ENCODE assay signal across 4 fruit fly cellular contexts in genomic region chr3L:2833652-2834051, dm6.
TF ChIP-seq lines count a peak whose summit lies in the region.

No protein-coding gene starts in this region.

- no peak for TF ChIP-seq CTCF in whole organism, embryonic (GFP tag; optimal IDR thresholded peaks at IDR 0.05; lab: Kevin White, UChicago)

TF ChIP-seq in whole organism, embryonic, 481 proteins besides CTCF, POLR2A, EP300 and RAD21:
- TF ChIP-seq en (GFP tag; optimal IDR thresholded peaks at IDR 0.05; lab: Kevin White, UChicago) (no peak), CG15696 (tag; optimal IDR thresholded peaks at IDR 0.05; lab: Kevin White, UChicago) (no peak), corto (GFP tag; optimal IDR thresholded peaks at IDR 0.05; lab: Kevin White, UChicago) (peak; percentile 60), CG2199 (GFP tag; IDR thresholded peaks at IDR 0.05; lab: Robert Waterston, UW) (no peak), NfI (GFP tag; optimal IDR thresholded peaks at IDR 0.05; lab: Kevin White, UChicago) (no peak), Mrtf (GFP tag; IDR thresholded peaks at IDR 0.05; lab: Robert Waterston, UW) (no peak), lbe (GFP tag; optimal IDR thresholded peaks at IDR 0.05; lab: Kevin White, UChicago) (peak; percentile 24), nom (GFP tag; optimal IDR thresholded peaks at IDR 0.05; lab: Kevin White, UChicago) (peak; percentile 78), CG17359 (tag; optimal IDR thresholded peaks at IDR 0.05; lab: Kevin White, UChicago) (no peak)

TF ChIP-seq in whole organism, prepupa, 60 proteins besides CTCF, POLR2A, EP300 and RAD21 (continues in another document):
- TF ChIP-seq fd85E (GFP tag; optimal IDR thresholded peaks at IDR 0.05; lab: Kevin White, UChicago) (no peak), Smox (GFP tag; optimal IDR thresholded peaks at IDR 0.05; lab: Kevin White, UChicago) (no peak), Ets96B (tag; optimal IDR thresholded peaks at IDR 0.05; lab: Kevin White, UChicago) (no peak), Hr4 (GFP tag; optimal IDR thresholded peaks at IDR 0.05; lab: Kevin White, UChicago) (no peak), Sox14 (GFP tag; optimal IDR thresholded peaks at IDR 0.05; lab: Kevin White, UChicago) (no peak), Sox102F (GFP tag; optimal IDR thresholded peaks at IDR 0.05; lab: Kevin White, UChicago) (peak; percentile 30), spab (GFP tag; optimal IDR thresholded peaks at IDR 0.05; lab: Kevin White, UChicago) (peak; percentile 19), CG6854 (GFP tag; optimal IDR thresholded peaks at IDR 0.05; lab: Kevin White, UChicago) (peak; percentile 63), CG6792 (GFP tag; optimal IDR thresholded peaks at IDR 0.05; lab: Kevin White, UChicago) (no peak), CG9139 (GFP tag; optimal IDR thresholded peaks at IDR 0.05; lab: Kevin White, UChicago) (peak; percentile 51), Sox15 (GFP tag; optimal IDR thresholded peaks at IDR 0.05; lab: Kevin White, UChicago) (no peak), CG11762 (GFP tag; optimal IDR thresholded peaks at IDR 0.05; lab: Kevin White, UChicago; ENCODE audit: insufficient read depth) (no peak), CG6163 (GFP tag; IDR thresholded peaks at IDR 0.05; lab: Robert Waterston, UW) (peak; percentile 39; the same call in 2 of the 3 replicates), Eip78C (GFP tag; lab: Kevin White, UChicago) (peak; percentile 74), CG1621 (tag; optimal IDR thresholded peaks at IDR 0.05; lab: Kevin White, UChicago) (no peak), Met (GFP tag; optimal IDR thresholded peaks at IDR 0.05; lab: Kevin White, UChicago) (no peak), achi (GFP tag; optimal IDR thresholded peaks at IDR 0.05; lab: Kevin White, UChicago) (no peak), CG11294 (GFP tag; IDR thresholded peaks at IDR 0.05; lab: Robert Waterston, UW) (no peak), CG4318 (GFP tag; optimal IDR thresholded peaks at IDR 0.05; lab: Kevin White, UChicago) (no peak), CG8319 (GFP tag; optimal IDR thresholded peaks at IDR 0.05; lab: Kevin White, UChicago) (no peak), net (GFP tag; optimal IDR thresholded peaks at IDR 0.05; lab: Kevin White, UChicago) (no peak), ss (GFP tag; optimal IDR thresholded peaks at IDR 0.05; lab: Kevin White, UChicago) (peak; percentile 29 to 70), svp (GFP tag; lab: Kevin White, UChicago) (peak; percentile 42), Eip75B (GFP tag; optimal IDR thresholded peaks at IDR 0.05; lab: Kevin White, UChicago) (no peak), Gug (GFP tag; IDR thresholded peaks at IDR 0.05; lab: Robert Waterston, UW) (no peak), CG6808 (GFP tag; optimal IDR thresholded peaks at IDR 0.05; lab: Kevin White, UChicago) (peak; percentile 44), Blimp-1 (GFP tag; optimal IDR thresholded peaks at IDR 0.05; lab: Kevin White, UChicago) (peak; percentile 96), CG7368 (GFP tag; optimal IDR thresholded peaks at IDR 0.05; lab: Kevin White, UChicago) (no peak), Hr38 (GFP tag; optimal IDR thresholded peaks at IDR 0.05; lab: Kevin White, UChicago) (no peak)

TF ChIP-seq in whole organism, pupa, 21 proteins besides CTCF, POLR2A, EP300 and RAD21:
- TF ChIP-seq gl (tag; optimal IDR thresholded peaks at IDR 0.05; lab: Kevin White, UChicago): peak; percentile 47
- TF ChIP-seq fd96Ca (GFP tag; IDR thresholded peaks at IDR 0.05; lab: Robert Waterston, UW): no peak
- no peak for TF ChIP-seq rn (GFP tag; IDR thresholded peaks at IDR 0.05; lab: Robert Waterston, UW)
- TF ChIP-seq CG4496 (GFP tag; IDR thresholded peaks at IDR 0.05; lab: Robert Waterston, UW): no peak
- TF ChIP-seq CG13204 (GFP tag; optimal IDR thresholded peaks at IDR 0.05; lab: Kevin White, UChicago): peak; percentile 31
- TF ChIP-seq Pif1B (GFP tag; optimal IDR thresholded peaks at IDR 0.05; lab: Kevin White, UChicago): no peak
- no peak for TF ChIP-seq CG32121 (GFP tag; IDR thresholded peaks at IDR 0.05; lab: Robert Waterston, UW)
- no peak for TF ChIP-seq CG15710 (tag; optimal IDR thresholded peaks at IDR 0.05; lab: Kevin White, UChicago)
- TF ChIP-seq Ets98B (GFP tag; IDR thresholded peaks at IDR 0.05; lab: Robert Waterston, UW): no peak
- no peak for TF ChIP-seq D1 (tag; optimal IDR thresholded peaks at IDR 0.05; lab: Kevin White, UChicago)
- TF ChIP-seq EcR (GFP tag; optimal IDR thresholded peaks at IDR 0.05; lab: Kevin White, UChicago): peak; percentile 7
- TF ChIP-seq CG34367 (tag; optimal IDR thresholded peaks at IDR 0.05; lab: Kevin White, UChicago): no peak
- TF ChIP-seq CG8301 (tag; optimal IDR thresholded peaks at IDR 0.05; lab: Kevin White, UChicago): no peak
- peak; percentile 16 for TF ChIP-seq CG8159 (tag; optimal IDR thresholded peaks at IDR 0.05; lab: Kevin White, UChicago)
- TF ChIP-seq CG10348 (GFP tag; IDR thresholded peaks at IDR 0.05; lab: Robert Waterston, UW): no peak
- peak; percentile 59 for TF ChIP-seq Snoo (tag; optimal IDR thresholded peaks at IDR 0.05; lab: Kevin White, UChicago)
- TF ChIP-seq CG9948 (tag; optimal IDR thresholded peaks at IDR 0.05; lab: Kevin White, UChicago): peak; percentile 20
- peak; percentile 5 for TF ChIP-seq CG17806 (tag; optimal IDR thresholded peaks at IDR 0.05; lab: Kevin White, UChicago)
- peak; percentile 20 for TF ChIP-seq Pif1A (GFP tag; optimal IDR thresholded peaks at IDR 0.05; lab: Kevin White, UChicago)
- 0 out of 2 replicates have a peak, but pooled peaks have one; percentile 20 for TF ChIP-seq CG12605 (GFP tag; IDR thresholded peaks at IDR 0.05; lab: Robert Waterston, UW)
- TF ChIP-seq CG14655 (GFP tag; optimal IDR thresholded peaks at IDR 0.05; lab: Kevin White, UChicago): no peak

TF ChIP-seq in whole organism, wandering third instar larva, 38 proteins besides CTCF, POLR2A, EP300 and RAD21:
- TF ChIP-seq Jra (GFP tag; optimal IDR thresholded peaks at IDR 0.05; lab: Kevin White, UChicago) (no peak), Vsx2 (GFP tag; optimal IDR thresholded peaks at IDR 0.05; lab: Kevin White, UChicago; ENCODE audit: partially characterized antibody) (no peak), Hr83 (GFP tag; optimal IDR thresholded peaks at IDR 0.05; lab: Kevin White, UChicago; ENCODE audit: poor library complexity, severe bottlenecking) (peak; percentile 33), jim (GFP tag; optimal IDR thresholded peaks at IDR 0.05; lab: Kevin White, UChicago) (no peak), GATAd (GFP tag; optimal IDR thresholded peaks at IDR 0.05; lab: Kevin White, UChicago) (no peak), pan (optimal IDR thresholded peaks at IDR 0.05; lab: Kevin White, UChicago) (no peak), CG9705 (GFP tag; optimal IDR thresholded peaks at IDR 0.05; lab: Kevin White, UChicago) (no peak), Hr78 (GFP tag; optimal IDR thresholded peaks at IDR 0.05; lab: Kevin White, UChicago) (no peak), Abd-B (GFP tag; optimal IDR thresholded peaks at IDR 0.05; lab: Kevin White, UChicago) (no peak), h (GFP tag; optimal IDR thresholded peaks at IDR 0.05; lab: Kevin White, UChicago) (no peak), br (GFP tag; optimal IDR thresholded peaks at IDR 0.05; lab: Kevin White, UChicago) (no peak), dmrt93B (GFP tag; optimal IDR thresholded peaks at IDR 0.05; lab: Kevin White, UChicago) (no peak), Myc (optimal IDR thresholded peaks at IDR 0.05; lab: Kevin White, UChicago) (no peak), Sp1 (GFP tag; optimal IDR thresholded peaks at IDR 0.05; lab: Kevin White, UChicago) (peak; percentile 31), brk (GFP tag; optimal IDR thresholded peaks at IDR 0.05; lab: Kevin White, UChicago) (peak; percentile 33), Rel (GFP tag; optimal IDR thresholded peaks at IDR 0.05; lab: Kevin White, UChicago) (peak; percentile 37), Rel (tag; optimal IDR thresholded peaks at IDR 0.05; lab: Kevin White, UChicago) (peak; percentile 17), fru (GFP tag; optimal IDR thresholded peaks at IDR 0.05; lab: Kevin White, UChicago) (peak; percentile 5), Mio (GFP tag; optimal IDR thresholded peaks at IDR 0.05; lab: Kevin White, UChicago) (no peak), rgr (GFP tag; optimal IDR thresholded peaks at IDR 0.05; lab: Kevin White, UChicago) (no peak), Dif (GFP tag; optimal IDR thresholded peaks at IDR 0.05; lab: Kevin White, UChicago; ENCODE audit: partially characterized antibody) (peak; percentile 28), N (GFP tag; optimal IDR thresholded peaks at IDR 0.05; lab: Kevin White, UChicago) (no peak), CG32264 (GFP tag; optimal IDR thresholded peaks at IDR 0.05; lab: Kevin White, UChicago) (no peak), Hnf4 (GFP tag; optimal IDR thresholded peaks at IDR 0.05; lab: Kevin White, UChicago) (peak; percentile 51), dsf (GFP tag; optimal IDR thresholded peaks at IDR 0.05; lab: Kevin White, UChicago; ENCODE audit: borderline replicate concordance) (no peak), usp (GFP tag; optimal IDR thresholded peaks at IDR 0.05; lab: Kevin White, UChicago) (no peak), CrebA (GFP tag; optimal IDR thresholded peaks at IDR 0.05; lab: Kevin White, UChicago; ENCODE audit: borderline replicate concordance) (peak; percentile 79), dl (GFP tag; optimal IDR thresholded peaks at IDR 0.05; lab: Kevin White, UChicago; ENCODE audit: insufficient read depth in 1 of 2, partially characterized antibody in 2 of 2) (no peak), ey (GFP tag; optimal IDR thresholded peaks at IDR 0.05; lab: Kevin White, UChicago) (no peak), psq (GFP tag; optimal IDR thresholded peaks at IDR 0.05; lab: Kevin White, UChicago) (peak; percentile 92), OdsH (GFP tag; optimal IDR thresholded peaks at IDR 0.05; lab: Kevin White, UChicago) (no peak), tai (GFP tag; optimal IDR thresholded peaks at IDR 0.05; lab: Kevin White, UChicago) (no peak), sage (GFP tag; optimal IDR thresholded peaks at IDR 0.05; lab: Kevin White, UChicago) (peak; percentile 56), foxo (GFP tag; optimal IDR thresholded peaks at IDR 0.05; lab: Kevin White, UChicago) (no peak), sv (GFP tag; optimal IDR thresholded peaks at IDR 0.05; lab: Kevin White, UChicago) (no peak), lola (GFP tag; optimal IDR thresholded peaks at IDR 0.05; lab: Kevin White, UChicago) (no peak), HLH106 (tag; optimal IDR thresholded peaks at IDR 0.05; lab: Kevin White, UChicago) (no peak), woc (GFP tag; optimal IDR thresholded peaks at IDR 0.05; lab: Kevin White, UChicago) (peak; percentile 15), Dfd (GFP tag; optimal IDR thresholded peaks at IDR 0.05; lab: Kevin White, UChicago) (no peak)

Comparison
In these comparisons a context has a peak if more than half of its experiments do, and no peak if none do; other contexts are left out.
1. Of the 7 proteins assayed by ChIP-seq in both whole organism, embryonic and whole organism, prepupa: peak only in whole organism, embryonic: none; only in whole organism, prepupa: Blimp-1, CG6854 and Sox102F; in both: none; in neither: 4.